Worm (Caenorhabditis elegans) whole organism, early embryonic: Measurements from ENCODE around the gene T11G6.5.

ENCODE experiments used
- B0310.2 ChIP-seq: sonication (generic microtip); optimal IDR thresholded peaks from 2 replicates; lab custom pipeline; 2016; ENCODE audit warnings: mild to moderate bottlenecking, missing genetic modification characterization, missing compliant biosample characterization
- F13C5.2 ChIP-seq: sonication (generic microtip); optimal IDR thresholded peaks from 2 replicates; lab custom pipeline; 2017; ENCODE audit warnings: mild to moderate bottlenecking, missing genetic modification characterization, inconsistent platforms, missing compliant biosample characterization
- aly-1 ChIP-seq: sonication (generic microtip); optimal IDR thresholded peaks from 2 replicates; lab custom pipeline; 2016; ENCODE audit warnings: missing genetic modification characterization, missing compliant biosample characterization
- ama-1 ChIP-seq: fragments of 150-350 bp; optimal IDR thresholded peaks from 2 replicates; lab custom pipeline; 2014
- ceh-13 ChIP-seq: fragments of 200-800 bp; sonication (Bioruptor generic); optimal IDR thresholded peaks from 2 replicates; lab custom pipeline; 2018; ENCODE audit warnings: mild to moderate bottlenecking, missing genetic modification characterization, missing compliant biosample characterization
- ceh-36 ChIP-seq: sonication (generic microtip); optimal IDR thresholded peaks from 2 replicates; lab custom pipeline; 2016; ENCODE audit warnings: missing genetic modification characterization, inconsistent platforms, missing compliant biosample characterization
- ets-7 ChIP-seq: sonication (generic microtip); optimal IDR thresholded peaks from 2 replicates; lab custom pipeline; 2016; ENCODE audit warnings: missing genotype, missing genetic modification characterization, missing compliant biosample characterization
- flt-1 ChIP-seq: fragments of 200-800 bp; sonication (Bioruptor generic); IDR thresholded peaks from 2 replicates; pipeline ENCODE4 v1.3.6; 2022; ENCODE audit warnings: missing genetic modification characterization, missing compliant biosample characterization
- hmbx-1 ChIP-seq: sonication (generic microtip); optimal IDR thresholded peaks from 2 replicates; lab custom pipeline; 2016; ENCODE audit warnings: mild to moderate bottlenecking, missing genetic modification characterization, missing compliant biosample characterization
- hmg-4 ChIP-seq: fragments of 200-800 bp; sonication (Bioruptor generic); optimal IDR thresholded peaks from 2 replicates; lab custom pipeline; 2018; ENCODE audit warnings: mild to moderate bottlenecking, missing genetic modification characterization, missing compliant biosample characterization
- hnd-1 ChIP-seq: sonication (generic microtip); optimal IDR thresholded peaks from 2 replicates; lab custom pipeline; 2016; ENCODE audit warnings: missing genetic modification characterization, missing compliant biosample characterization
- pes-1 ChIP-seq: fragments of 200-800 bp; sonication (Bioruptor generic); IDR thresholded peaks from 2 replicates; pipeline ENCODE4 v1.3.6; 2022; ENCODE audit warnings: missing genetic modification reagents, missing genetic modification characterization, missing compliant biosample characterization
- scrt-1 ChIP-seq: fragments of 200-800 bp; sonication (Bioruptor generic); IDR thresholded peaks from 2 replicates; pipeline ENCODE4 v1.3.6; 2022; ENCODE audit warnings: missing genetic modification characterization, missing compliant biosample characterization
- sea-1 ChIP-seq: fragments of 200-800 bp; sonication (Bioruptor generic); conservative IDR thresholded peaks from 2 replicates; pipeline ENCODE4 v1.3.6; 2022; ENCODE audit warnings: missing genetic modification characterization, missing compliant biosample characterization
- tbx-11 ChIP-seq: fragments of 200-800 bp; sonication (Bioruptor generic); IDR thresholded peaks from 2 replicates; pipeline ENCODE4 v1.3.6; 2022; ENCODE audit warnings: missing genetic modification characterization, missing compliant biosample characterization
- tbx-37 ChIP-seq: fragments of 200-800 bp; sonication (Bioruptor generic); conservative IDR thresholded peaks from 2 replicates; pipeline ENCODE4 v1.3.6; 2022; ENCODE audit warnings: missing genetic modification reagents, missing genetic modification characterization, missing compliant biosample characterization
- tra-4 ChIP-seq: sonication (generic microtip); optimal IDR thresholded peaks from 2 replicates; lab custom pipeline; 2017; ENCODE audit warnings: missing genetic modification characterization, missing compliant biosample characterization

Gene T11G6.5

ce11 chrIV:10864031-10864430 lies 21.5 kb upstream of the T11G6.5 start, which contains the start of gene nish-1:
Gene nish-1, plus strand, starts transcription at chrIV:10864331.
- TF ChIP-seq tbx-37 (GFP tag; lab: Robert Waterston, UW): no peak
- TF ChIP-seq sea-1 (GFP tag; lab: Robert Waterston, UW): no peak
- no peak for TF ChIP-seq hnd-1 (tag; lab: Kevin White, UChicago)
- TF ChIP-seq hmg-4 (GFP tag; lab: Kevin White, UChicago): no peak
- TF ChIP-seq tbx-11: no peak
- no peak for TF ChIP-seq ets-7 (tag; lab: Kevin White, UChicago)
- TF ChIP-seq F13C5.2 (tag; lab: Kevin White, UChicago): no peak
- no peak for TF ChIP-seq hmbx-1 (tag; lab: Kevin White, UChicago)
- no peak for TF ChIP-seq flt-1 (GFP tag; lab: Robert Waterston, UW)
- no peak for TF ChIP-seq ama-1
- TF ChIP-seq pes-1: no peak
- TF ChIP-seq tra-4 (tag; lab: Kevin White, UChicago): no peak

- TF ChIP-seq ceh-13: no peak
- no peak for TF ChIP-seq hnd-1 (tag; lab: Kevin White, UChicago)
- no peak for TF ChIP-seq flt-1 (GFP tag; lab: Robert Waterston, UW)
- no peak for TF ChIP-seq sea-1 (GFP tag; lab: Robert Waterston, UW)
- TF ChIP-seq aly-1 (tag; lab: Kevin White, UChicago): no peak
- no peak for TF ChIP-seq tra-4 (tag; lab: Kevin White, UChicago)
- TF ChIP-seq B0310.2 (tag; lab: Kevin White, UChicago): no peak
- no peak for TF ChIP-seq hmg-4 (GFP tag; lab: Kevin White, UChicago)
- no peak for TF ChIP-seq tbx-11
- TF ChIP-seq hmbx-1 (tag; lab: Kevin White, UChicago): no peak
- no peak for TF ChIP-seq ama-1
Measured at ce11 chrIV:10861102-10861501, 18.5 kb upstream of the T11G6.5 start, which contains the start of gene rbm-22. Gene rbm-22, plus strand, starts transcription at chrIV:10861402.

DNA sequence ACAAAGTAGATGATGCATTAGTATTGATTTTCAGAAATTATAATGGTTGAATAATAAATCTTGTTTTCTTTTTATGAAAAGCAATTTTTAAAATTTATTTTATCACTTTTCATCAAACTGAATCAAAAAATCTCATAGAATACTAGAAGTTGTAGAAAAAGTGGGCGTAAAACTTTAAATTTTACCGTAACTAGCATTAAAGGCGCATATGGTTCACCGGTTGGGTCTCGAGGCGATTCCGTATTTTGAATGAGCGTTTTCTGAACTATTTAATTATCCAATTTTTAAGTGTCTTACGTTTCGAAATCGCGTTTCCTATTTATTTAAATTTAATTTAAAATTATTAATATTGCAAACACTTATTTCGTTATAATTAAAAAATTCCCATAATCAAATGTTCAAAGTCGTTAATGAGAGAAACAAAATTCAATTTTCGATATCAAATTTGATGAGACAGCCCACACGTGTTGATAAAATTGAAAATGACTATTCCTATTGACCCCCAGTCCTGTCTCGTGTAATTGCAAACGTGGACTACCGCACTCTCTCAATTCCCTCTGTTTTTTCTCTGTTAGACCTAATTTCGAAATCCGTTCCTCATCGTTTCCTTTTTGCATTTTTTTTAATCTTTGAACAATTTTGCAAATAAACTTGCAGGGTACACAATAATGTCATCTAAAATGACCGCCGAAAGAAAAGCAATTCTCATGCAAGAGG lies 15.9 kb upstream of the T11G6.5 start, which contains the start of the genes T11G6.2 and hars-1:
T11G6.2 (minus strand) TSS at position 197 of the 717 bp plus-strand sequence.
hars-1 (plus strand) TSS at position 658 of the 717 bp plus-strand sequence.
- no peak for TF ChIP-seq tbx-11
- TF ChIP-seq sea-1 (GFP tag; lab: Robert Waterston, UW): no peak
- TF ChIP-seq scrt-1: no peak
- TF ChIP-seq tra-4 (tag; lab: Kevin White, UChicago): no peak
- no peak for TF ChIP-seq flt-1 (GFP tag; lab: Robert Waterston, UW)
- no peak for TF ChIP-seq tbx-37 (GFP tag; lab: Robert Waterston, UW)
- no peak for TF ChIP-seq B0310.2 (tag; lab: Kevin White, UChicago)
- TF ChIP-seq ceh-36 (tag; lab: Kevin White, UChicago): no peak
- no peak for TF ChIP-seq F13C5.2 (tag; lab: Kevin White, UChicago)

ce11 chrIV:10855946-10856345 lies 13.4 kb upstream of the T11G6.5 start:
- TF ChIP-seq sea-1 (GFP tag; lab: Robert Waterston, UW) (no peak), ama-1 (no peak), scrt-1 (no peak), tbx-11 (no peak), ceh-13 (no peak), pes-1 (no peak), hnd-1 (tag; lab: Kevin White, UChicago) (no peak), ceh-36 (tag; lab: Kevin White, UChicago) (no peak), flt-1 (GFP tag; lab: Robert Waterston, UW) (no peak), aly-1 (tag; lab: Kevin White, UChicago) (no peak), F13C5.2 (tag; lab: Kevin White, UChicago) (no peak), tra-4 (tag; lab: Kevin White, UChicago) (no peak), ets-7 (tag; lab: Kevin White, UChicago) (no peak), B0310.2 (tag; lab: Kevin White, UChicago) (no peak), tbx-37 (GFP tag; lab: Robert Waterston, UW) (no peak)

ce11 chrIV:10855049-10855448 lies 12.5 kb upstream of the T11G6.5 start, which contains the start of gene T11G6.3:
Gene T11G6.3, minus strand, starts transcription at chrIV:10855237.
- TF ChIP-seq hmg-4 (GFP tag; lab: Kevin White, UChicago) (no peak), tbx-37 (GFP tag; lab: Robert Waterston, UW) (no peak), ama-1 (no peak)

DNA sequence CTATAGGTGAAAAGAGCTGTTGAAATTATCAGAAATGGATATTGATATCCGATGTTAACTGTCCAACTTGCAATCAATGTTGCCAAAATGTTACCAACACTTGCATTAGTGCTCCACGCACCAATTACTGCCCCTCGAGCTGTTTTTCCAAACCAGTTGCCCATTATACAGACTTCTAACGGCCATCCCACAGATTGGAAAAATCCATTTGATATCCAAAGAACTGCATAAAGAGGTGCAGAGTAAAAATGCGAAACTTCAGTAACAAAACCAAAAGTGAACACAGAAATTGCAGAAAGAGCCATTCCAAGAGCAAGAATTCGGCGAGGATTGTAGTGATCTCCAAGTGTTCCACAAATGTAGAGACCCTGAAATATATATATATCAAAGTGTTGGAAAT lies 11.5 kb upstream of the T11G6.5 start:
- TF ChIP-seq tra-4 (tag; lab: Kevin White, UChicago) (no peak), sea-1 (GFP tag; lab: Robert Waterston, UW) (no peak), aly-1 (tag; lab: Kevin White, UChicago) (no peak), flt-1 (GFP tag; lab: Robert Waterston, UW) (no peak), hmg-4 (GFP tag; lab: Kevin White, UChicago) (no peak), ama-1 (no peak), ceh-36 (tag; lab: Kevin White, UChicago) (no peak), ets-7 (tag; lab: Kevin White, UChicago) (no peak), scrt-1 (no peak), B0310.2 (tag; lab: Kevin White, UChicago) (no peak), ceh-13 (no peak), tbx-11 (no peak), F13C5.2 (tag; lab: Kevin White, UChicago) (no peak), pes-1 (no peak), hnd-1 (tag; lab: Kevin White, UChicago) (no peak), tbx-37 (GFP tag; lab: Robert Waterston, UW) (no peak)

DNA sequence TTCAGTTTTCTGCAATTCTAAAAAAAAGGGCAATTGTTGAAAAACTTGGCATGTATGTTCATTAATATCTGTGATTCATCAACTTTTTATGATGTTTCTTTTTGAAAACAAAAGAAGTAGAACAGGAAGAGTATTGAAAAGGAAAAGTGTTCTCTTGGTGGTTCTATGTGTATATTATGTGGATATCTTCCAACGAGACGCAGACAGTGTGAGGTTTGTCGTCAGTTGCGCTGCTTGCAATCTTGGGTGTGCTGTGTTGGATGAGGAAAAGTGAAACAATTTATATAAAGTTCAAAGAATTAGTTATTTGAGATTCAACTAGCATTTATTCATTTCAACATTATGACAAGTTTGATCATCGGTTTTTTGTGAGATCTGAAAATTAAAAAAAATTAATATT lies 9.8 kb upstream of the T11G6.5 start:
- no peak for TF ChIP-seq aly-1 (tag; lab: Kevin White, UChicago)
- no peak for TF ChIP-seq pes-1
- TF ChIP-seq scrt-1: no peak
- no peak for TF ChIP-seq hmg-4 (GFP tag; lab: Kevin White, UChicago)
- TF ChIP-seq ets-7 (tag; lab: Kevin White, UChicago): no peak
- TF ChIP-seq ceh-36 (tag; lab: Kevin White, UChicago): no peak
- TF ChIP-seq sea-1 (GFP tag; lab: Robert Waterston, UW): no peak
- TF ChIP-seq B0310.2 (tag; lab: Kevin White, UChicago): no peak
- no peak for TF ChIP-seq hmbx-1 (tag; lab: Kevin White, UChicago)
- TF ChIP-seq ceh-13: no peak
- no peak for TF ChIP-seq tbx-37 (GFP tag; lab: Robert Waterston, UW)
- no peak for TF ChIP-seq ama-1
- TF ChIP-seq tbx-11: no peak
- TF ChIP-seq hnd-1 (tag; lab: Kevin White, UChicago): no peak
- no peak for TF ChIP-seq flt-1 (GFP tag; lab: Robert Waterston, UW)
- no peak for TF ChIP-seq tra-4 (tag; lab: Kevin White, UChicago)
- TF ChIP-seq F13C5.2 (tag; lab: Kevin White, UChicago): no peak
